Fruit fly (Drosophila melanogaster): Measurements from ENCODE around the gene CG45413.

The CG45413 gene

DNA sequence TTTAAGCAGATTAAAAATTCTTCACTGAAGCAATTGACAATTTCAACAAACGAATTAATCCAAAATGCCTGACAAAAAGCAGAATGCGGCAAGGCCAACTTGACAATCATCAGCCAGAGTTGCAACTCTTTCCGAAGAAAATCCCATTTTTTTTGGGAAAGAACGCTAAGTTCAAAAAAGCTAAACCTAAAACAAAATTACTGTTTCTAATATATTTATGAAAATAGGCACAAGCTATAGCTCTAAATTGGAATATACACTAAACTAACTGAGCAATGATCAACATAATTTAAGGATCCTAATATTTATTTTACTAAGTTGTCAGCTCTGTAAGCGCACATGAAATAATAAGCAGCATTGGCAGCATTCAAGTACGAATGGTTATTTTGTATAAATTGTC is 40.6 kb upstream of the CG45413 start, which contains the start of gene CG10063:
Gene CG10063 (minus strand): TSS at position 101 of the 400 bp plus-strand sequence.
- TF ChIP-seq Nf-YB (GFP tag; optimal IDR thresholded peaks at IDR 0.05) (no peak), Camta (GFP tag; optimal IDR thresholded peaks at IDR 0.05) (no peak), so (GFP tag; IDR thresholded peaks at IDR 0.05) (no peak), vvl (GFP tag; IDR thresholded peaks at IDR 0.05) (no peak), CG7786 (GFP tag; optimal IDR thresholded peaks at IDR 0.05) (no peak), tin (GFP tag; optimal IDR thresholded peaks at IDR 0.05) (no peak), CG2116 (GFP tag; optimal IDR thresholded peaks at IDR 0.05) (no peak), luna (GFP tag; optimal IDR thresholded peaks at IDR 0.05) (no peak), HLH54F (GFP tag; optimal IDR thresholded peaks at IDR 0.05) (no peak), Rx (GFP tag; IDR thresholded peaks at IDR 0.05) (no peak), Stat92E (GFP tag; optimal IDR thresholded peaks at IDR 0.05) (no peak), CG5180 (GFP tag; optimal IDR thresholded peaks at IDR 0.05) (no peak), Dip3 (GFP tag; optimal IDR thresholded peaks at IDR 0.05) (no peak), chn (GFP tag; optimal IDR thresholded peaks at IDR 0.05) (no peak), Hr39 (optimal IDR thresholded peaks at IDR 0.05) (no peak), sr (GFP tag; IDR thresholded peaks at IDR 0.05) (no peak), CG8924 (tag; optimal IDR thresholded peaks at IDR 0.05) (no peak), CG12659 (GFP tag; optimal IDR thresholded peaks at IDR 0.05) (no peak), CG7745 (tag; optimal IDR thresholded peaks at IDR 0.05) (no peak)

DNA sequence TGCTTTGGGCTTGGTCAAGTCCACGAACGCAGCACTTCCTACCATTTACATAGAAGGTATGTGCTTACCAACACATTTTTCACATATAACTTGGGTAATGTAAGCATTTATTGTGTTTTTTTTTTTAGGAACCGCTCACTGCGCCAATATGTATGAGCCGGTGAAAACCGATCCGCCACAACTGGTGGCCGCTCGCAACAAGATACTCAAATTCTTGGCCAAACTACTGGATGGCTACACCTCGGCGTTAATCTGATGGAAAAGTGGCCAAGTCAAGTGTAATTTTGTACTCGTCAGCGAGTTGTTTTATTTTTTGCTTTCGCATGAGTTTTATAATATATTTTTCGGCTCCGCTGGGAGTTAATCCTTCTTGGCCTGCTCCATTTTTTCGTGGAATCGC is 39.5 kb upstream of the CG45413 start:
- no peak for TF ChIP-seq Kr (GFP tag; optimal IDR thresholded peaks at IDR 0.05)
- TF ChIP-seq ewg (GFP tag; optimal IDR thresholded peaks at IDR 0.05): no peak
- TF ChIP-seq CG10462 (GFP tag; optimal IDR thresholded peaks at IDR 0.05): no peak
- no peak for TF ChIP-seq Chrac-16 (GFP tag; optimal IDR thresholded peaks at IDR 0.05)

DNA sequence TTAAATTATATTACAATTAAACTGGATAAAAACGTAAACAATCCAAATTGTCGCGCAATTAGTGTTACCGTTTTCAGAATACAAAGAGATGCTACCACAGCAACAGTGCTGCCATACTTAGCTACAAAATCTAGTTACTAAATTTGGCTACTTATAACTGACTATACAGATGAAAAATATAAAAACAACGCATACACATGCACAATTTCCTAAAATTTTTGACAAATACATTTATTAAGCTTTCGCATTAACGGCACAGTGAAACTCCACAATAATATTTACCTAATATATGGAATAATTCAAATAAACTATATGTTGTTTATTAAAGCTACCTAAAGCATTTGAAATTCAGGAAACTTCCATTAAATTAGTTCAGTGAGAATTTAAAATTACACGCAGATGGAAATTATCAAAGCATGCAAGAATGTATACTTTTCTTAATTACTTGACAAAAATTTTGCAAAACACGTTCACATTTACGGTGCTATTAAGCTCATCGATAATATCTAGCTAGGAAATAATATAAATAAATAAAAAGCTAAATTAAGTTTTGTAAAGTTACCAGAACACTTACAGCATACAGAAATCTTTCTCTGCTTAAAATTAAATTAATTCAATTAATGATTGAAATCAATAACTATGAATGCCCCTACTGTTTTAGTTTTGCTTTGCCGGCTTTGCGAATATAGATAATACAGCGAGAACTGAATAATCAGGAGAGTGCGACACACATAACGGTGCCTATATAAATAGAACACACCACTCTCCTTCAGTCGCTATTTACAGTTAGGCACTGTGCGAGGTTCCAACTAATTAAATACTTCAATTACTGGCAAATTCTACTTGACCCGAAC is 37.4 kb upstream of the CG45413 start, which contains the start of the genes Mis12 and CG9953:
Gene Mis12 (minus strand): TSS at position 88 of the 854 bp plus-strand sequence.
Gene CG9953 (plus strand): TSS at position 698 of the 854 bp plus-strand sequence.
- peak; percentile 36 for TF ChIP-seq CG9932 (GFP tag; IDR thresholded peaks at IDR 0.05)
- peak; percentile 32; the same call in 1 of the 2 replicates for TF ChIP-seq CG9215 (GFP tag; IDR thresholded peaks at IDR 0.05)
- peak; percentile 48 for TF ChIP-seq slbo (GFP tag; IDR thresholded peaks at IDR 0.05)
- TF ChIP-seq CG33557 (GFP tag; optimal IDR thresholded peaks at IDR 0.05): peak; percentile 43
- TF ChIP-seq pan (optimal IDR thresholded peaks at IDR 0.05): no peak
- peak in 1 of 2 experiments; percentile 76 for TF ChIP-seq pan (GFP tag; optimal IDR thresholded peaks at IDR 0.05 in 1 of 2, IDR thresholded peaks at IDR 0.05 in 1 of 2)
- TF ChIP-seq CG8281 (tag; optimal IDR thresholded peaks at IDR 0.05): no peak
- 0 out of 3 replicates have a peak, but pooled peaks have one; percentile 7 for TF ChIP-seq CG11456 (GFP tag; IDR thresholded peaks at IDR 0.05)
- peak; percentile 47 for TF ChIP-seq Sox100B (GFP tag; optimal IDR thresholded peaks at IDR 0.05)
- peak; percentile 12 for TF ChIP-seq CG10654 (GFP tag; optimal IDR thresholded peaks at IDR 0.05)
- no peak; the same call in 1 of the 2 replicates for TF ChIP-seq Awh (GFP tag; IDR thresholded peaks at IDR 0.05)
- 0 out of 2 replicates have a peak, but pooled peaks have one; percentile 25 for TF ChIP-seq CG4730 (GFP tag; IDR thresholded peaks at IDR 0.05)
- no peak for TF ChIP-seq slp2 (GFP tag; optimal IDR thresholded peaks at IDR 0.05)
- TF ChIP-seq ssp (GFP tag; IDR thresholded peaks at IDR 0.05): peak; percentile 54
- TF ChIP-seq CG2678 (tag; optimal IDR thresholded peaks at IDR 0.05): peak; percentile 54
- TF ChIP-seq HLH3B (GFP tag; IDR thresholded peaks at IDR 0.05): peak; percentile 37; the same call in 1 of the 2 replicates
- peak; percentile 9 for TF ChIP-seq MESR4 (GFP tag; optimal IDR thresholded peaks at IDR 0.05)
- no peak for TF ChIP-seq Blimp-1 (GFP tag; optimal IDR thresholded peaks at IDR 0.05)
- TF ChIP-seq D (optimal IDR thresholded peaks at IDR 0.05): no peak
- TF ChIP-seq D (GFP tag; optimal IDR thresholded peaks at IDR 0.05): peak; percentile 30
- no peak for TF ChIP-seq Scr (GFP tag; IDR thresholded peaks at IDR 0.05; ENCODE audit: partially characterized antibody)
- TF ChIP-seq disco-r (GFP tag; optimal IDR thresholded peaks at IDR 0.05): no peak
- no peak for TF ChIP-seq hkb (optimal IDR thresholded peaks at IDR 0.05)
- 0 out of 2 replicates have a peak, but pooled peaks have one; percentile 21 for TF ChIP-seq hkb (GFP tag; IDR thresholded peaks at IDR 0.05)
- peak; percentile 37 for TF ChIP-seq CG16815 (GFP tag; optimal IDR thresholded peaks at IDR 0.05)
- TF ChIP-seq Ravus (GFP tag; IDR thresholded peaks at IDR 0.05): no peak

Data from whole organism, embryonic.